Worm (Caenorhabditis elegans) whole organism, L1 larva: ENCODE data around the gene enol-1.

ENCODE experiments used
- C16A3.4 ChIP-seq: fragments of 150-350 bp; optimal IDR thresholded peaks from 2 replicates; lab custom pipeline; 2014; ENCODE audit warnings: missing biosample characterization, missing genetic modification characterization
- aha-1 ChIP-seq: fragments of 150-350 bp; optimal IDR thresholded peaks from 2 replicates; lab custom pipeline; 2014; ENCODE audit warnings: missing biosample characterization, missing genetic modification characterization
- blmp-1 ChIP-seq: fragments of 150-350 bp; optimal IDR thresholded peaks from 2 replicates; lab custom pipeline; 2014; ENCODE audit warnings: missing biosample characterization, missing genetic modification characterization
- ceh-63 ChIP-seq: fragments of 200-800 bp; sonication (Bioruptor generic); optimal IDR thresholded peaks from 2 replicates; lab custom pipeline; 2018; ENCODE audit warnings: mild to moderate bottlenecking, missing genetic modification characterization, missing compliant biosample characterization
- ces-1 ChIP-seq: fragments of 150-350 bp; optimal IDR thresholded peaks from 2 replicates; lab custom pipeline; 2014; ENCODE audit warnings: missing biosample characterization, missing genetic modification reagents, missing genetic modification characterization
- dpl-1 ChIP-seq, 3 experiments: fragments of 150-350 bp in 2 of 3; sonication (generic microtip) in 1 of 3; optimal IDR thresholded peaks; 2 replicates each; lab custom pipeline; 2014 to 2017; ENCODE audit warnings: missing biosample characterization in 3 of 3, missing genetic modification characterization in 3 of 3, missing genetic modification reagents in 3 of 3
- dsc-1 ChIP-seq: sonication (generic microtip); optimal IDR thresholded peaks from 2 replicates; lab custom pipeline; 2016; ENCODE audit warnings: mild to moderate bottlenecking, missing genetic modification characterization, missing compliant biosample characterization
- efl-1 ChIP-seq, 4 experiments: fragments of 150-350 bp; optimal IDR thresholded peaks in 3 of 4; peaks in 1 of 4; 1 replicate in 1 of 4; 2 replicates in 3 of 4; lab custom pipeline; 2014; ENCODE audit warnings: missing biosample characterization in 2 of 4, missing genetic modification characterization in 2 of 4, missing genetic modification reagents in 2 of 4
- ets-5 ChIP-seq: fragments of 200-800 bp; sonication (Bioruptor generic); IDR thresholded peaks from 2 replicates; pipeline ENCODE4 v1.3.6; 2022; ENCODE audit warnings: missing genetic modification characterization, missing compliant biosample characterization
- fkh-10 ChIP-seq: sonication (generic microtip); optimal IDR thresholded peaks from 2 replicates; lab custom pipeline; 2017; ENCODE audit warnings: missing biosample characterization, missing genetic modification reagents, missing genetic modification characterization
- fkh-4 ChIP-seq: sonication (generic microtip); optimal IDR thresholded peaks from 2 replicates; lab custom pipeline; 2016; ENCODE audit warnings: missing compliant biosample characterization, missing genetic modification characterization, borderline replicate concordance
- hlh-4 ChIP-seq: sonication (generic microtip); optimal IDR thresholded peaks from 2 replicates; lab custom pipeline; 2016; ENCODE audit warnings: mild to moderate bottlenecking, missing genetic modification characterization, missing compliant biosample characterization
- hpl-2 ChIP-seq: fragments of 150-350 bp; optimal IDR thresholded peaks from 2 replicates; lab custom pipeline; 2014; ENCODE audit warnings: missing biosample characterization, missing genetic modification reagents, missing genetic modification characterization
- jun-1 ChIP-seq: fragments of 150-350 bp; optimal IDR thresholded peaks from 2 replicates; lab custom pipeline; 2014; ENCODE audit warnings: missing biosample characterization, missing genetic modification reagents, missing genetic modification characterization
- lin-13 ChIP-seq: fragments of 150-350 bp; optimal IDR thresholded peaks from 2 replicates; lab custom pipeline; 2014; ENCODE audit warnings: missing biosample characterization, missing genetic modification reagents, missing genetic modification characterization
- lin-14 ChIP-seq: fragments of 200-800 bp; sonication (Bioruptor generic); optimal IDR thresholded peaks from 2 replicates; lab custom pipeline; 2018; ENCODE audit warnings: mild to moderate bottlenecking, missing genetic modification characterization, moderate library complexity, missing compliant biosample characterization
- lin-35 ChIP-seq, 2 experiments: fragments of 150-350 bp; optimal IDR thresholded peaks; 2 replicates each; lab custom pipeline; 2014; ENCODE audit warnings: missing biosample characterization in 2 of 2, missing genetic modification characterization in 2 of 2, missing genetic modification reagents in 2 of 2
- lsy-2 ChIP-seq, 2 experiments: fragments of 150-350 bp; optimal IDR thresholded peaks; 2 replicates each; lab custom pipeline; 2014; ENCODE audit warnings: missing biosample characterization in 2 of 2, missing genetic modification characterization in 2 of 2
- mep-1 ChIP-seq: fragments of 150-350 bp; optimal IDR thresholded peaks from 2 replicates; lab custom pipeline; 2014; ENCODE audit warnings: missing biosample characterization, missing genetic modification characterization
- nhr-20 ChIP-seq: sonication (generic microtip); optimal IDR thresholded peaks from 2 replicates; lab custom pipeline; 2016; ENCODE audit warnings: mild to moderate bottlenecking, missing genetic modification characterization, missing compliant biosample characterization
- nhr-47 ChIP-seq: sonication (generic microtip); optimal IDR thresholded peaks from 2 replicates; lab custom pipeline; 2016; ENCODE audit warnings: mild to moderate bottlenecking, missing genetic modification characterization, moderate library complexity, missing compliant biosample characterization
- nhr-71 ChIP-seq: sonication (generic microtip); optimal IDR thresholded peaks from 2 replicates; lab custom pipeline; 2016; ENCODE audit warnings: mild to moderate bottlenecking, missing genetic modification characterization, moderate library complexity, missing compliant biosample characterization
- nhr-76 ChIP-seq: sonication (generic microtip); optimal IDR thresholded peaks from 2 replicates; lab custom pipeline; 2017; ENCODE audit warnings: missing biosample characterization, missing genetic modification characterization
- nhr-77 ChIP-seq: fragments of 150-350 bp; optimal IDR thresholded peaks from 2 replicates; lab custom pipeline; 2014; ENCODE audit warnings: missing biosample characterization, missing genetic modification characterization
- nhr-84 ChIP-seq: sonication (generic microtip); optimal IDR thresholded peaks from 2 replicates; lab custom pipeline; 2017; ENCODE audit warnings: missing biosample characterization, missing genetic modification characterization
- nhr-85 ChIP-seq: sonication (generic microtip); peaks from one replicate; lab custom pipeline; 2016; ENCODE audit warnings: missing genetic modification characterization, inconsistent platforms, missing compliant biosample characterization
- nhr-90 ChIP-seq: sonication (generic microtip); optimal IDR thresholded peaks from 2 replicates; lab custom pipeline; 2016; ENCODE audit warnings: mild to moderate bottlenecking, missing genetic modification characterization, missing compliant biosample characterization; ENCODE audit not compliant: poor library complexity
- pag-3 ChIP-seq: sonication (generic microtip); optimal IDR thresholded peaks from 2 replicates; lab custom pipeline; 2017; ENCODE audit warnings: missing genetic modification characterization, mild to moderate bottlenecking, missing compliant biosample characterization, antibody characterized with exemption, borderline replicate concordance; ENCODE audit not compliant: insufficient read depth
- pax-3 ChIP-seq: fragments of 200-800 bp; sonication (Bioruptor generic); optimal IDR thresholded peaks from 2 replicates; lab custom pipeline; 2018; ENCODE audit warnings: mild to moderate bottlenecking, missing genetic modification characterization, moderate library complexity, missing compliant biosample characterization
- snu-23 ChIP-seq: sonication (generic microtip); optimal IDR thresholded peaks from 2 replicates; lab custom pipeline; 2016; ENCODE audit warnings: missing genetic modification characterization, missing compliant biosample characterization
- sox-4 ChIP-seq: sonication (generic microtip); optimal IDR thresholded peaks from 2 replicates; lab custom pipeline; 2016; ENCODE audit warnings: missing genetic modification characterization, missing compliant biosample characterization
- sup-37 ChIP-seq: fragments of 200-800 bp; sonication (Bioruptor generic); optimal IDR thresholded peaks from 2 replicates; lab custom pipeline; 2018; ENCODE audit warnings: mild to moderate bottlenecking, missing genetic modification characterization, missing compliant biosample characterization
- swsn-7 ChIP-seq: sonication (generic microtip); optimal IDR thresholded peaks from 2 replicates; lab custom pipeline; 2016; ENCODE audit warnings: missing genetic modification characterization, missing compliant biosample characterization
- tbx-2 ChIP-seq: sonication (generic microtip); optimal IDR thresholded peaks from 2 replicates; lab custom pipeline; 2016; ENCODE audit warnings: missing genetic modification characterization, missing compliant biosample characterization
- tlp-1 ChIP-seq: fragments of 150-350 bp; optimal IDR thresholded peaks from 2 replicates; lab custom pipeline; 2014; ENCODE audit warnings: missing biosample characterization, missing genetic modification characterization
- unc-62 ChIP-seq: fragments of 150-350 bp; optimal IDR thresholded peaks from 2 replicates; lab custom pipeline; 2014; ENCODE audit warnings: missing biosample characterization, missing genetic modification reagents, missing genetic modification characterization
- zag-1 ChIP-seq: fragments of 150-350 bp; optimal IDR thresholded peaks from 2 replicates; lab custom pipeline; 2014; ENCODE audit warnings: missing biosample characterization, missing genetic modification characterization

The enol-1 gene

DNA sequence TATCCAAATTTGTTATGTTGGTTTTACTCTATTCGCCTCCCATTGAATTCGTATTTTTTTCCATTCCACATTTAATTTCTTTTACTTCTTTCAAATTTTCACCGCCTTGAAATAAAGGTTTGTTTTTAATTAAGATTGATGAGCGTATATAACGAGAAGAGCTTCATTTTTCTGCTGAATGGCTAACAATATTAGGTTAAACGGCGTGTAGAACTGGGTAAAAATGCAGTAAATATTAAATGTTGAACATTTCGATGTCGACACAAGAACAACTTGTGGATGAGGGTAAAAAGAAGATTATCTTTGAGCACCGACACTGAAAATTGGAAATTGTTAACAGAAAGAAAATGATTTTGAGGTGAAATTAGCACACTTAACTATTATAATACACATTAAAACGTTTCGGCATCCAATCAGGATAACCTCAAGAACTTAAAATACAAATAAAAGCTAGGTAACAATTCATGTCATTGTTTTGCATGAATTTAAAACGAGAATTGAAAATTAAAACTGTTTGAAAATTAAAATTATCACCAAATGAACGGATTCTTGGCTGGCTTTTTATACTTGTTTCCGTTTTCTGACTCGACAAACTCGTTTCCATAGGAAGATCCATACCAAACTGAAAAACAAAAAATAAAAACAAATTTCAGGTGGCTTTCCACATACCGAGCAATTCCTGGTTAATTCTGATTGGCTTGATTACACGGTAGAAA lies 8.3 kb downstream of the enol-1 start:
- TF ChIP-seq pag-3 (no peak), nhr-77 (tag; lab: Kevin White, UChicago) (no peak), ceh-63 (GFP tag; lab: Kevin White, UChicago) (no peak)

DNA sequence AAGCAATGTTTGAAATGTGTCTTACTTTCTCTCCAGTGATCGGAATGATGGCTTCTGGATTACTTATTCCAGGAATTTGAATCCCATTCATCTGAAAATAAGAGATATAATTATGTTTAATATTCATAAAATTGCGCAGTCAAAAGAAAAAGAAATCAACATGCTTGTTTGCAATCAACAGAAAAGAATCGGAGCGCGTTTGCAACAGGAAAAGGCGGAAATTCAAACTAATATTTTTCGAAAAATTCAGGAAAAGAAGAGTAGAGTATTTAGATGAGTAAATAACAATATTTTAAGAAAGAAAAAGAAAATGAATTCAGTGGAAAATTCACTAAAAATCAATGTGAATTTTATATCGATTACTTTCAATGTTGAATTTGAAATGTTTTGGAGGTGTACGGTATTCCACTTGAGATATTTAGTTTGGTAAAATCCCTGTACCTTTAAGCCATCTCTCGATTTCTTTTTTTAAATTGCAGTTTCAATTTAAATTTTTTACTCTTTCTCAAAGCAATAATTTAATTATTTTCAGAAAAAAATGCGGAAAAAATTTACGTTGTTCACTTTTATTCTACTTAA lies 9.7 kb downstream of the enol-1 start, which contains the start of the genes set-17 and T21B10.4:
Gene set-17, minus strand, starts transcription at position 127 of the 579 bp plus-strand sequence.
Gene T21B10.4, plus strand, starts transcription at position 533 of the 579 bp plus-strand sequence.
- TF ChIP-seq snu-23 (GFP tag; lab: Kevin White, UChicago) (peak; percentile 11), nhr-76 (no peak), nhr-84 (tag; lab: Kevin White, UChicago) (no peak), pax-3 (tag; lab: Kevin White, UChicago) (no peak), efl-1 (optimal IDR thresholded peaks at IDR 0.05; lab: Kevin White, UChicago) (peak; percentile 16 to 87), efl-1 (GFP tag; optimal IDR thresholded peaks at IDR 0.05 in 1 of 2; lab: Kevin White, UChicago) (peak; percentile 86 to 98), sox-4 (peak; percentile 24), nhr-20 (tag; lab: Kevin White, UChicago) (peak; percentile 34), C16A3.4 (tag; lab: Kevin White, UChicago) (peak; percentile 51), dpl-1 (GFP tag; optimal IDR thresholded peaks at IDR 0.05; lab: Kevin White, UChicago) (peak; percentile 72 to 90 (median 85)), ceh-63 (GFP tag; lab: Kevin White, UChicago) (no peak), nhr-47 (tag; lab: Kevin White, UChicago) (peak; percentile 26), zag-1 (tag; lab: Kevin White, UChicago) (no peak), ets-5 (GFP tag; lab: Robert Waterston, UW) (no peak), tbx-2 (tag; lab: Kevin White, UChicago) (no peak), lsy-2 (tag; optimal IDR thresholded peaks at IDR 0.05; lab: Kevin White, UChicago) (peak; percentile 24 to 67), swsn-7 (tag; lab: Kevin White, UChicago) (peak; percentile 1), hpl-2 (no peak), ces-1 (GFP tag; lab: Kevin White, UChicago) (no peak), nhr-90 (tag; lab: Kevin White, UChicago) (no peak), nhr-85 (no peak), nhr-71 (tag; lab: Kevin White, UChicago) (peak; percentile 37), sup-37 (GFP tag; lab: Kevin White, UChicago) (no peak), lin-35 (GFP tag; optimal IDR thresholded peaks at IDR 0.05; lab: Kevin White, UChicago) (peak; percentile 76 to 94), blmp-1 (peak; percentile 39), lin-13 (GFP tag; lab: Kevin White, UChicago) (no peak), unc-62 (GFP tag; lab: Kevin White, UChicago) (no peak)

DNA sequence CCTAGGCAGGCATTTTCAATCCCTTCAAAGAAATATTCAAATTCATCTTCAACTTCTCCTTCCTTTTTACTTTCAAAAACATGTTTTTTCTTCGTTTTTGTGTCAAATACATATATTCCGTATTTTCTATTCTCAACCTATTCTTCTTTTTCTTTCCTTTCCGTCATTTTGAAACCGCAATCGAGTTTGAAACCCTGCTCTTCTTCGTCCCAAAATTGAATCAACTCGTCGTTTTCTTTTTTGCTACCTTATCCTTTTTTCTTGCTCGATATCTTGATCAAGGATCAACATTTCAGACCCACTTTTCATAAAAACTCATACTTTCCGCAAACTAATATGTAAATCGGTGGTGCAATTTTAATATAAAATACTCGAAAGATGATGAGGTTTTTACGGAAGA lies 14.4 kb downstream of the enol-1 start:
- TF ChIP-seq lin-14 (GFP tag; lab: Kevin White, UChicago) (peak; percentile 42), nhr-71 (tag; lab: Kevin White, UChicago) (no peak), fkh-10 (GFP tag; lab: Kevin White, UChicago) (peak; percentile 61)

DNA sequence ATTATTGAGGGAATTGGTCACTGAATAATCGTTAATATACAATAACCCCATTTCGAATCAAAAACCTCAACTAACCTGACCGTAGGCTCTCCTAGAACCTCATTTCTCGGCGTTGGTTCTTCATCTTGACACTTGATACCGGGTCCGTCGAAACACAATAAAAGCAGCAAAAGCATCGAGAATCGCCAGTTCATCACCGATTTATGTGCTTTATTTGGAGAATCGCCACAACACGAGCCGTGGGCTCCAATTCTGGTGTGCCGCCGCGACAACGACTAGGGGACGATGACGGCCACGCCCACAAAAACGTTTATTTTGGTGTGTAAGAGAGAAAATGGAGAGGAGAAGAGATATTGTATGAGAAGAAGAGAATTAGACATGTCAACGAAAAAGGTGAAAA lies 16.6 kb downstream of the enol-1 start, which contains the start of gene cutl-15:
Gene cutl-15, minus strand, starts transcription at position 298 of the 400 bp plus-strand sequence.
- TF ChIP-seq lin-13 (GFP tag; lab: Kevin White, UChicago) (no peak), dsc-1 (tag; lab: Kevin White, UChicago) (no peak), nhr-85 (no peak), dpl-1 (GFP tag; optimal IDR thresholded peaks at IDR 0.05; lab: Kevin White, UChicago) (no peak), hlh-4 (tag; lab: Kevin White, UChicago) (no peak), tlp-1 (tag; lab: Kevin White, UChicago) (no peak), lin-14 (GFP tag; lab: Kevin White, UChicago) (no peak), sox-4 (no peak), zag-1 (tag; lab: Kevin White, UChicago) (no peak), aha-1 (tag; lab: Kevin White, UChicago) (no peak), mep-1 (tag; lab: Kevin White, UChicago) (no peak), snu-23 (GFP tag; lab: Kevin White, UChicago) (no peak), fkh-4 (no peak), jun-1 (tag; lab: Kevin White, UChicago) (no peak), blmp-1 (no peak), efl-1 (optimal IDR thresholded peaks at IDR 0.05; lab: Kevin White, UChicago) (no peak), efl-1 (GFP tag; optimal IDR thresholded peaks at IDR 0.05 in 1 of 2; lab: Kevin White, UChicago) (no peak)
